Fruit fly (Drosophila melanogaster) whole organism, embryonic: ENCODE results near the gene Ak3.

Experiments
- Adf1 ChIP-seq: fragments of 200-800 bp; sonication (Bioruptor generic); IDR thresholded peaks from 2 replicates; pipeline ENCODE4 v1.3.6; 2022; ENCODE audit warnings: missing biosample characterization, missing genetic modification characterization
- B-H1 ChIP-seq: fragments of 200-800 bp; sonication (Bioruptor generic); IDR thresholded peaks from 3 replicates; pipeline ENCODE4 v1.3.6; 2022; ENCODE audit warnings: missing biosample characterization, missing genetic modification characterization
- B-H2 ChIP-seq: fragments of 200-800 bp; sonication (Bioruptor generic); optimal IDR thresholded peaks from 2 replicates; lab custom pipeline; 2018; ENCODE audit warnings: missing biosample characterization, mild to moderate bottlenecking, missing genetic modification characterization
- Bgb ChIP-seq: fragments of 200-800 bp; sonication (Bioruptor generic); IDR thresholded peaks from 2 replicates; pipeline ENCODE4 v1.3.6; 2022; ENCODE audit warnings: missing biosample characterization, missing genetic modification characterization; ENCODE audit not compliant: partially characterized antibody
- CG10654 ChIP-seq: fragments of 200-800 bp; sonication (Bioruptor generic); optimal IDR thresholded peaks from 2 replicates; lab custom pipeline; 2016; ENCODE audit warnings: missing biosample characterization, missing genetic modification characterization
- CG11247 ChIP-seq: fragments of 200-800 bp; sonication (Bioruptor generic); IDR thresholded peaks from 2 replicates; pipeline ENCODE4 v1.3.6; 2022; ENCODE audit warnings: missing biosample characterization, missing genetic modification characterization
- CG11696 ChIP-seq: fragments of 200-800 bp; sonication (Bioruptor generic); IDR thresholded peaks from 2 replicates; pipeline ENCODE4 v1.3.6; 2022; ENCODE audit warnings: missing biosample characterization, missing genetic modification characterization
- CG12104 ChIP-seq: fragments of 200-800 bp; sonication (Bioruptor generic); optimal IDR thresholded peaks from 3 replicates; lab custom pipeline; 2016; ENCODE audit warnings: missing biosample characterization, missing genetic modification characterization
- CG13424 ChIP-seq: fragments of 200-800 bp; sonication (Bioruptor generic); optimal IDR thresholded peaks from 2 replicates; lab custom pipeline; 2019; ENCODE audit warnings: missing biosample characterization, mild to moderate bottlenecking, missing genetic modification characterization, moderate library complexity
- CG13894 ChIP-seq: fragments of 200-800 bp; sonication (Bioruptor generic); optimal IDR thresholded peaks from 3 replicates; lab custom pipeline; 2018; ENCODE audit warnings: missing biosample characterization, mild to moderate bottlenecking, missing genetic modification characterization, moderate library complexity
- CG15011 ChIP-seq: fragments of 200-800 bp; sonication (Bioruptor generic); optimal IDR thresholded peaks from 3 replicates; lab custom pipeline; 2018; ENCODE audit warnings: missing biosample characterization, mild to moderate bottlenecking, missing genetic modification characterization
- CG15514 ChIP-seq: fragments of 200-800 bp; sonication (Bioruptor generic); optimal IDR thresholded peaks from 3 replicates; lab custom pipeline; 2017; ENCODE audit warnings: missing biosample characterization, missing genetic modification characterization, mild to moderate bottlenecking, moderate library complexity, missing genetic modification reagents
- CG1602 ChIP-seq: fragments of 200-800 bp; sonication (Bioruptor generic); optimal IDR thresholded peaks from 3 replicates; lab custom pipeline; 2016; ENCODE audit warnings: missing biosample characterization, missing genetic modification characterization
- CG17328 ChIP-seq: fragments of 200-800 bp; sonication (Bioruptor generic); IDR thresholded peaks from 2 replicates; pipeline ENCODE4 v1.3.6; 2022; ENCODE audit warnings: missing biosample characterization, missing genetic modification characterization
- CG17802 ChIP-seq: fragments of 200-800 bp; sonication (Bioruptor generic); optimal IDR thresholded peaks from 2 replicates; lab custom pipeline; 2018; ENCODE audit warnings: missing biosample characterization, mild to moderate bottlenecking, missing genetic modification characterization, moderate library complexity
- CG18262 ChIP-seq: fragments of 200-800 bp; optimal IDR thresholded peaks from 3 replicates; lab custom pipeline; 2019; ENCODE audit warnings: missing biosample characterization, mild to moderate bottlenecking, missing genetic modification characterization, moderate library complexity
- CG18476 ChIP-seq: fragments of 200-800 bp; sonication (Bioruptor generic); optimal IDR thresholded peaks from 2 replicates; lab custom pipeline; 2016; ENCODE audit warnings: missing biosample characterization, mild to moderate bottlenecking, missing genetic modification characterization
- CG18599 ChIP-seq: fragments of 200-800 bp; sonication (Bioruptor generic); optimal IDR thresholded peaks from 3 replicates; lab custom pipeline; 2017; ENCODE audit warnings: missing biosample characterization, missing genetic modification characterization, mild to moderate bottlenecking, moderate library complexity, missing genetic modification reagents
- CG31365 ChIP-seq: fragments of 200-800 bp; sonication (Bioruptor generic); optimal IDR thresholded peaks from 2 replicates; lab custom pipeline; 2018; ENCODE audit warnings: missing biosample characterization, mild to moderate bottlenecking, missing genetic modification characterization
- CG31441 ChIP-seq: fragments of 200-800 bp; sonication (Bioruptor generic); IDR thresholded peaks from 2 replicates; pipeline ENCODE4 v1.3.6; 2022; ENCODE audit warnings: missing biosample characterization, missing genetic modification characterization
- CG3163 ChIP-seq: fragments of 200-800 bp; sonication (Bioruptor generic); optimal IDR thresholded peaks from 3 replicates; lab custom pipeline; 2016; ENCODE audit warnings: missing biosample characterization, missing genetic modification characterization
- CG34224 ChIP-seq: fragments of 200-800 bp; sonication (Bioruptor generic); IDR thresholded peaks from 3 replicates; pipeline ENCODE4 v1.3.6; 2022; ENCODE audit warnings: missing biosample characterization, missing genetic modification characterization; ENCODE audit not compliant: partially characterized antibody
- CG3995 ChIP-seq: fragments of 200-800 bp; sonication (Bioruptor generic); optimal IDR thresholded peaks from 3 replicates; lab custom pipeline; 2016; ENCODE audit warnings: missing biosample characterization, missing genetic modification characterization
- CG6765 ChIP-seq: fragments of 200-800 bp; sonication (Bioruptor generic); optimal IDR thresholded peaks from 3 replicates; lab custom pipeline; 2017; ENCODE audit warnings: missing biosample characterization, mild to moderate bottlenecking, missing genetic modification characterization
- CG6813 ChIP-seq: fragments of 200-800 bp; sonication (Bioruptor generic); optimal IDR thresholded peaks from 2 replicates; lab custom pipeline; 2017; ENCODE audit warnings: missing biosample characterization, missing genetic modification characterization, mild to moderate bottlenecking, moderate library complexity, missing genetic modification reagents
- CG7271 ChIP-seq: fragments of 200-800 bp; sonication (Bioruptor generic); optimal IDR thresholded peaks from 2 replicates; lab custom pipeline; 2018; ENCODE audit warnings: missing biosample characterization, mild to moderate bottlenecking, missing genetic modification characterization, moderate library complexity
- CG8765 ChIP-seq: fragments of 200-800 bp; sonication (Bioruptor generic); IDR thresholded peaks from 2 replicates; pipeline ENCODE4 v1.3.6; 2022; ENCODE audit warnings: missing biosample characterization, missing genetic modification characterization
- CG9797 ChIP-seq: fragments of 200-800 bp; sonication (Bioruptor generic); optimal IDR thresholded peaks from 3 replicates; lab custom pipeline; 2018; ENCODE audit warnings: missing biosample characterization, mild to moderate bottlenecking, missing genetic modification characterization
- D ChIP-seq, 2 experiments: fragments of 200-800 bp in 1 of 2; fragments of >200 bp in 1 of 2; sonication (Bioruptor generic) in 1 of 2; optimal IDR thresholded peaks; 2 replicates in 1 of 2; 3 replicates in 1 of 2; lab custom pipeline; 2017; ENCODE audit warnings: mild to moderate bottlenecking in 1 of 2, missing biosample characterization in 1 of 2, missing genetic modification characterization in 1 of 2, missing genetic modification reagents in 1 of 2
- D19B ChIP-seq: fragments of 200-800 bp; sonication (Bioruptor generic); optimal IDR thresholded peaks from 2 replicates; lab custom pipeline; 2017; ENCODE audit warnings: missing biosample characterization, mild to moderate bottlenecking, missing genetic modification characterization
- Dfd ChIP-seq, 2 experiments: fragments of >200 bp; optimal IDR thresholded peaks; 2 replicates each; lab custom pipeline; 2017; ENCODE audit warnings: missing biosample characterization in 2 of 2, missing genetic modification characterization in 2 of 2
- Dll ChIP-seq: fragments of 200-800 bp; sonication (Bioruptor generic); IDR thresholded peaks from 4 replicates; pipeline ENCODE4 v1.3.6; 2022; ENCODE audit warnings: missing biosample characterization, missing genetic modification characterization; ENCODE audit not compliant: partially characterized antibody
- Doc2 ChIP-seq: fragments of 200-800 bp; sonication (Bioruptor generic); IDR thresholded peaks from 2 replicates; pipeline ENCODE4 v1.3.6; 2022; ENCODE audit warnings: missing biosample characterization, missing genetic modification characterization
- HHEX ChIP-seq: fragments of 200-800 bp; sonication (Bioruptor generic); optimal IDR thresholded peaks from 3 replicates; lab custom pipeline; 2017; ENCODE audit warnings: missing biosample characterization, mild to moderate bottlenecking, missing genetic modification characterization, missing genetic modification reagents
- Jarid2 ChIP-seq: fragments of 200-800 bp; sonication (Bioruptor generic); optimal IDR thresholded peaks from 3 replicates; lab custom pipeline; 2017; ENCODE audit warnings: mild to moderate bottlenecking, missing biosample characterization, missing genetic modification reagents, missing genetic modification characterization
- TFAM ChIP-seq: fragments of 200-800 bp; sonication (Bioruptor generic); optimal IDR thresholded peaks from 2 replicates; lab custom pipeline; 2017; ENCODE audit warnings: missing biosample characterization, missing genetic modification characterization, inconsistent platforms
- aop ChIP-seq: fragments of 200-800 bp; sonication (Bioruptor generic); IDR thresholded peaks from 2 replicates; pipeline ENCODE4 v1.3.6; 2022; ENCODE audit warnings: missing biosample characterization, missing genetic modification characterization
- cas ChIP-seq: fragments of 200-800 bp; sonication (Bioruptor generic); IDR thresholded peaks from 2 replicates; pipeline ENCODE4 v1.3.6; 2022; ENCODE audit warnings: missing biosample characterization, missing genetic modification characterization
- dati ChIP-seq: fragments of 200-800 bp; sonication (Bioruptor generic); IDR thresholded peaks from 2 replicates; pipeline ENCODE4 v1.3.6; 2022; ENCODE audit warnings: missing biosample characterization, missing genetic modification characterization
- ewg ChIP-seq: fragments of 200-800 bp; sonication (Bioruptor generic); optimal IDR thresholded peaks from 3 replicates; lab custom pipeline; 2017; ENCODE audit warnings: mild to moderate bottlenecking, missing biosample characterization, missing genetic modification reagents, missing genetic modification characterization
- ham ChIP-seq: fragments of 200-800 bp; sonication (Bioruptor generic); IDR thresholded peaks from 2 replicates; pipeline ENCODE4 v1.3.6; 2022; ENCODE audit warnings: missing biosample characterization, missing genetic modification characterization
- hb ChIP-seq: fragments of 200-800 bp; sonication (Bioruptor generic); IDR thresholded peaks from 3 replicates; pipeline ENCODE4 v1.3.6; 2022; ENCODE audit warnings: missing biosample characterization, missing genetic modification characterization; ENCODE audit not compliant: partially characterized antibody
- lov ChIP-seq, 2 experiments: fragments of 200-800 bp in 1 of 2; fragments of >200 bp in 1 of 2; sonication (Bioruptor generic) in 1 of 2; IDR thresholded peaks in 1 of 2; optimal IDR thresholded peaks in 1 of 2; 2 replicates in 1 of 2; 3 replicates in 1 of 2; pipeline versions ENCODE4 v1.3.6 to Lab custom; 2017 to 2022; ENCODE audit warnings: missing biosample characterization in 1 of 2, missing genetic modification characterization in 1 of 2
- nom ChIP-seq: fragments of 200-800 bp; sonication (Bioruptor generic); optimal IDR thresholded peaks from 2 replicates; lab custom pipeline; 2017; ENCODE audit warnings: missing biosample characterization, missing genetic modification characterization, mild to moderate bottlenecking, moderate library complexity, missing genetic modification reagents
- org-1 ChIP-seq: fragments of 200-800 bp; sonication (Bioruptor generic); optimal IDR thresholded peaks from 2 replicates; lab custom pipeline; 2017; ENCODE audit warnings: missing biosample characterization, missing genetic modification characterization
- sob ChIP-seq: fragments of 200-800 bp; sonication (Bioruptor generic); IDR thresholded peaks from 2 replicates; pipeline ENCODE4 v1.3.6; 2022; ENCODE audit warnings: missing biosample characterization, missing genetic modification characterization
- tin ChIP-seq: fragments of 200-800 bp; sonication (Bioruptor generic); optimal IDR thresholded peaks from 3 replicates; lab custom pipeline; 2016; ENCODE audit warnings: missing biosample characterization, missing genetic modification characterization
- toy ChIP-seq: fragments of 200-800 bp; sonication (Bioruptor generic); IDR thresholded peaks from 2 replicates; pipeline ENCODE4 v1.3.6; 2022; ENCODE audit warnings: missing biosample characterization, missing genetic modification characterization

The Ak3 gene

DNA sequence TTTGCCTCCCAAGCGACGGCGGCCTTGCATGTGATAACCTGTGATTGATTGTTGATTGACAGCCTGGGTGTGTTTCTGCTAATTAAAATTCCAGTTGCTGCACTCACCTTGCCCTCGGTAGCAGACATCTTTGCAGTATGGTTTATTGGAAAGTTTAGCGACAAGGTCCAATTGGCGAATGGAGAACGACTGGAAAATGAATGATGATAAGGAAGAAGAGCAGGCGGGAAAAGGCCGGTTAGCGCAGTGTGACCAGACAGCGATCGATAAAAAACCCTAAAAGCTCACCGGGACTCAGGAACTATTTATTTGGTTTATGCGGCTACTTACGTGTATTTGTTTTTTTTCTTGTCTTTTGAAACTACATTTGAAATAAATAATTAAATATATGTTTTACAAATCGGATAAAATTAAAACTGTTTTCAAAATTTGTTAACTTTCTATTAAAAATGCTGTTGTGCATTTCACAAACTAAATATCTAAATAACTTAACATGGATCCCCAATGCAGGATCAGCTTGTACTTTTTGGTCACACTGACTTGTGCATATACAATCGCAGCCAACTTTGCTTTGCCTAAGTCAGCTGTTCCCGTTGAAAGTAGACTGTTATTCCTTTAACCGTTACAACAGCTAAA, 17.1 kb downstream of the Ak3 start, which contains the start of gene Fdh (continued):
- TF ChIP-seq CG15011 (GFP tag; lab: Kevin White, UChicago) (no peak), toy (GFP tag; lab: Robert Waterston, UW) (no peak), org-1 (GFP tag; lab: Kevin White, UChicago) (peak; percentile 8), B-H2 (peak; percentile 5), CG6765 (GFP tag; lab: Kevin White, UChicago) (peak; percentile 22), CG34224 (no peak), Adf1 (GFP tag; lab: Robert Waterston, UW) (no peak), ham (no peak), CG13424 (tag; lab: Kevin White, UChicago) (peak; percentile 73), nom (peak; percentile 51), D (optimal IDR thresholded peaks at IDR 0.05; lab: Kevin White, UChicago) (peak; percentile 3), D (GFP tag; optimal IDR thresholded peaks at IDR 0.05; lab: Kevin White, UChicago) (no peak), dati (no peak), CG9797 (GFP tag; lab: Kevin White, UChicago) (peak; percentile 75), CG17802 (tag; lab: Kevin White, UChicago) (no peak), CG8765 (GFP tag; lab: Robert Waterston, UW) (no peak), aop (GFP tag; lab: Robert Waterston, UW) (no peak), CG31441 (peak; percentile 76), Dll (GFP tag; lab: Robert Waterston, UW) (no peak), CG17328 (GFP tag; lab: Robert Waterston, UW) (peak; percentile 60), Doc2 (GFP tag; lab: Robert Waterston, UW) (no peak), CG11247 (GFP tag; lab: Robert Waterston, UW) (no peak), tin (peak; percentile 55), CG13894 (tag; lab: Kevin White, UChicago) (peak; percentile 7), sob (GFP tag; lab: Robert Waterston, UW) (peak; percentile 50), Bgb (no peak), CG10654 (GFP tag; lab: Kevin White, UChicago) (peak; percentile 36), CG18599 (GFP tag; lab: Kevin White, UChicago) (peak; percentile 55), Dfd (GFP tag; optimal IDR thresholded peaks at IDR 0.05; lab: Kevin White, UChicago) (no peak), CG18476 (peak; percentile 51), CG1602 (GFP tag; lab: Kevin White, UChicago) (peak; percentile 58), CG11696 (GFP tag; lab: Robert Waterston, UW) (no peak), CG7271 (tag; lab: Kevin White, UChicago) (peak; percentile 66), HHEX (GFP tag; lab: Kevin White, UChicago) (peak; percentile 66), CG3163 (no peak), CG31365 (tag; lab: Kevin White, UChicago) (no peak), lov (optimal IDR thresholded peaks at IDR 0.05; lab: Kevin White, UChicago) (no peak), lov (GFP tag; IDR thresholded peaks at IDR 0.05; lab: Robert Waterston, UW) (0 out of 3 replicates have a peak, but pooled peaks have one; percentile 59), CG18262 (tag; lab: Kevin White, UChicago) (peak; percentile 74), B-H1 (GFP tag; lab: Robert Waterston, UW) (peak; percentile 14; the same call in 1 of the 3 replicates), Jarid2 (GFP tag; lab: Kevin White, UChicago) (peak; percentile 6), CG6813 (GFP tag; lab: Kevin White, UChicago) (no peak), TFAM (no peak), CG15514 (GFP tag; lab: Kevin White, UChicago) (peak; percentile 49), CG3995 (GFP tag; lab: Kevin White, UChicago) (peak; percentile 31), ewg (peak; percentile 96), hb (no peak), cas (GFP tag; lab: Robert Waterston, UW) (no peak), D19B (GFP tag; lab: Kevin White, UChicago) (no peak), CG12104 (GFP tag; lab: Kevin White, UChicago) (peak; percentile 57)
